Worm (Caenorhabditis elegans): Measurements from ENCODE around the gene sec-3.

Gene sec-3

DNA sequence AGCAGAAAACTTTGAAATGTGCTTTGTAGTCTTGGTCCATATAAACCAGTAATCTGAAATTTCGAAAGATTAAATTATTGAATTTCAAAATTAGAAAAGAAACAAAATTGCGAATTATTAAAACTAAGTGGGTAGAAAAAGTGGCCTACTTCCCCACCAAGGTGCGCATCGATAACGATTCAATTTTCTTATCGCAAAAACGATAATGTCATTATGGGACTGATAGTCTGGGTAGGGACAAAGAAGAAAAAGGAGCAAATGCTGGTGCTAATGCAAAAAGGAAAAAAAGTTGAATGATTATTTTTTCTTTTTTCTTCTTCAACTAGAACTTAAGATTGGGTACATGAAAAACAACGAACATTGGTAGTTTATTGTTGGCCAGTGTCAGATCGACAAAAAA lies 10.9 kb upstream of the sec-3 start, which contains the start of gene gpcp-1:
Gene gpcp-1 (minus strand): TSS at position 53 of the 400 bp plus-strand sequence.
- no peak for TF ChIP-seq tab-1 (GFP tag; IDR thresholded peaks at IDR 0.05)
- TF ChIP-seq cog-1 (tag; optimal IDR thresholded peaks at IDR 0.05), result no peak
- TF ChIP-seq flt-1 (GFP tag; IDR thresholded peaks at IDR 0.05), result no peak
- no peak for TF ChIP-seq ztf-23 (GFP tag; IDR thresholded peaks at IDR 0.05)
- no peak for TF ChIP-seq med-1 (GFP tag; optimal IDR thresholded peaks at IDR 0.05; ENCODE audit: insufficient read depth)
- no peak for TF ChIP-seq T22C8.4 (GFP tag; IDR thresholded peaks at IDR 0.05)
- no peak for TF ChIP-seq klf-2 (GFP tag; conservative IDR thresholded peaks at IDR 0.05)

- no peak for TF ChIP-seq ztf-23 (GFP tag; IDR thresholded peaks at IDR 0.05)
- TF ChIP-seq klf-2 (GFP tag; conservative IDR thresholded peaks at IDR 0.05), result no peak
- no peak for TF ChIP-seq T22C8.4 (GFP tag; IDR thresholded peaks at IDR 0.05)
Measured at ce11 chrX:3108603-3109002, 9.0 kb upstream of the sec-3 start.

ce11 chrX:3106137-3106536 lies 6.5 kb upstream of the sec-3 start, which contains the start of gene K10B3.5:
TSS of gene K10B3.5 (minus strand) at chrX:3106479.
- no peak for TF ChIP-seq cog-1 (tag; optimal IDR thresholded peaks at IDR 0.05)
- TF ChIP-seq ztf-23 (GFP tag; IDR thresholded peaks at IDR 0.05), result no peak
- no peak for TF ChIP-seq klf-2 (GFP tag; conservative IDR thresholded peaks at IDR 0.05)
- TF ChIP-seq tab-1 (GFP tag; IDR thresholded peaks at IDR 0.05), result no peak
- TF ChIP-seq flt-1 (GFP tag; IDR thresholded peaks at IDR 0.05), result 0 out of 2 replicates have a peak, but pooled peaks have one; percentile 25
- no peak for TF ChIP-seq med-1 (GFP tag; optimal IDR thresholded peaks at IDR 0.05; ENCODE audit: insufficient read depth)
- TF ChIP-seq ref-1 (GFP tag; conservative IDR thresholded peaks at IDR 0.05), result no peak

ce11 chrX:3102817-3103216 lies 3.2 kb upstream of the sec-3 start:
- TF ChIP-seq T22C8.4 (GFP tag; IDR thresholded peaks at IDR 0.05) (peak; percentile 77), med-1 (GFP tag; optimal IDR thresholded peaks at IDR 0.05; ENCODE audit: insufficient read depth) (no peak), flt-1 (GFP tag; IDR thresholded peaks at IDR 0.05) (peak; percentile 61; the same call in 1 of the 2 replicates), ztf-29 (GFP tag; IDR thresholded peaks at IDR 0.05) (no peak), ztf-23 (GFP tag; IDR thresholded peaks at IDR 0.05) (peak; percentile 40; the same call in 1 of the 2 replicates), cog-1 (tag; optimal IDR thresholded peaks at IDR 0.05) (no peak), ref-1 (GFP tag; conservative IDR thresholded peaks at IDR 0.05) (no peak), tab-1 (GFP tag; IDR thresholded peaks at IDR 0.05) (no peak), klf-2 (GFP tag; conservative IDR thresholded peaks at IDR 0.05) (no peak)

DNA sequence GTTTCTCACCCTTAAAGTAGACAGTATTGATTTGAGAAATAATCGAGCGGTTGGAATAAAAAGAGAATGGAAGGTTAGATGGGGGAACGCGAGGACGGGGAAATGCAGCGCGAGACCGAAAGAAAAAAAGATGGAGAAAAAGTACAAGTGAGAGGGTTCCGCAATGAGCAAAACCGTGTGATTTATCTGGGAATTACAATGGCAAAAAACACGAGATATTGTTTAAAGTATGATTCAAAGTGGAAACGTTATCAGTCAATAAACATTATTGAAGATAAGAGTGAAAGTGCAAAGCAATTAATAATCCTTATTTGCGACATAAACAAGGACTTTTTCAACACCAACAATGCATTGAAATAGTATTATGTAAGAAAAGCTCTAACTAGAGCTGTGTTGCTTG lies 2.5 kb upstream of the sec-3 start, which contains the start of gene ztf-13:
Gene ztf-13 (minus strand): TSS at position 11 of the 400 bp plus-strand sequence.
- TF ChIP-seq ztf-29 (GFP tag; IDR thresholded peaks at IDR 0.05), result no peak
- no peak for TF ChIP-seq T22C8.4 (GFP tag; IDR thresholded peaks at IDR 0.05)
- TF ChIP-seq med-1 (GFP tag; optimal IDR thresholded peaks at IDR 0.05; ENCODE audit: insufficient read depth), result no peak
- no peak for TF ChIP-seq ref-1 (GFP tag; conservative IDR thresholded peaks at IDR 0.05)
- TF ChIP-seq cog-1 (tag; optimal IDR thresholded peaks at IDR 0.05), result no peak
- TF ChIP-seq tab-1 (GFP tag; IDR thresholded peaks at IDR 0.05), result no peak
- TF ChIP-seq ztf-23 (GFP tag; IDR thresholded peaks at IDR 0.05), result no peak

ce11 chrX:3101562-3101961 lies 1.9 kb upstream of the sec-3 start:
- no peak for TF ChIP-seq ztf-23 (GFP tag; IDR thresholded peaks at IDR 0.05)

DNA sequence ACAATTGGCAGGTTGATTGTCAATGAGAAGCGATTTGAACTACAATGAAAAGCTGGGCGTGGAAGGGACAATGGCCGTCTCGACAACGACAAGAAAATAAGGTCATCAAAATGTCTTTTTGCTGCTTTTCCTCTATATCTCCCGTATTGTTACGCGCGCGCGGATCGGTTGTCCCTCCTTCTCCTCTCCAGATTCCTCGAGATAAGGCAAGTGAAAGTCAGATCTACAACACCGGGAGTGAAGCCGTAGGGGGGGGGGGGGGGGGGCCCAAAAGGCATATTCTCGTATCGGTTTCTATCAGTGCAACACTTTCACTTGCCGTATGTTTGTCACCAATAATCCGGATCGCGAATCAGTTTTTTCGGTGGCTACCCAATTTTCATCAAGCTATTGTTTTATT lies 5.3 kb downstream of the sec-3 start, which contains the start of gene wrt-2:
Gene wrt-2 (minus strand): TSS at position 46 of the 400 bp plus-strand sequence.
- TF ChIP-seq T22C8.4 (GFP tag; IDR thresholded peaks at IDR 0.05), result no peak
- no peak for TF ChIP-seq ztf-23 (GFP tag; IDR thresholded peaks at IDR 0.05)

DNA sequence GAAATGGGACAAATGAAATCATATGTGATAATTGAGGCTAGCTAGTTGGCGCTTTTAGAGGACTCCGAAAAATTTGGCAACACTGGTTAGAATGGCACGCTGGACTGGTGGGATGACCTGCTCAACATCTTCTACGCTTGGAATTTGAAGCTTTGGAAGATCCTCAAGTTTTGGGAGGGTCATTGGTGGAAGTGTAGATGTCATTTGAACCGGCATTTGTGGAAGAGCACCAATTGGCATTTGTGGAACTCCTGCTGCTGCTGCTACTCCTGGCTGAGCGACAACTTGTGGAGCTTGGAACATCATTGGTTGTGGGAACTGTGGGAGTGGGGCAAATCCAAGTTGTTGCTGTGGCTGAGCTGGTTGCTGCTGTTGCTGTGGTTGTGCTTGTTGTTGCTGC lies 7.2 kb downstream of the sec-3 start:
- TF ChIP-seq klf-2 (GFP tag; conservative IDR thresholded peaks at IDR 0.05) (no peak), cog-1 (tag; optimal IDR thresholded peaks at IDR 0.05) (no peak), T22C8.4 (GFP tag; IDR thresholded peaks at IDR 0.05) (no peak), ztf-23 (GFP tag; IDR thresholded peaks at IDR 0.05) (no peak), tab-1 (GFP tag; IDR thresholded peaks at IDR 0.05) (no peak), flt-1 (GFP tag; IDR thresholded peaks at IDR 0.05) (no peak), med-1 (GFP tag; optimal IDR thresholded peaks at IDR 0.05; ENCODE audit: insufficient read depth) (no peak), ref-1 (GFP tag; conservative IDR thresholded peaks at IDR 0.05) (no peak), ztf-29 (GFP tag; IDR thresholded peaks at IDR 0.05) (no peak)

- no peak for TF ChIP-seq tab-1 (GFP tag; IDR thresholded peaks at IDR 0.05)
- no peak for TF ChIP-seq ref-1 (GFP tag; conservative IDR thresholded peaks at IDR 0.05)
- TF ChIP-seq ztf-29 (GFP tag; IDR thresholded peaks at IDR 0.05), result no peak
- no peak for TF ChIP-seq klf-2 (GFP tag; conservative IDR thresholded peaks at IDR 0.05)
- no peak for TF ChIP-seq flt-1 (GFP tag; IDR thresholded peaks at IDR 0.05)
- no peak for TF ChIP-seq med-1 (GFP tag; optimal IDR thresholded peaks at IDR 0.05; ENCODE audit: insufficient read depth)
- no peak for TF ChIP-seq T22C8.4 (GFP tag; IDR thresholded peaks at IDR 0.05)
- no peak for TF ChIP-seq cog-1 (tag; optimal IDR thresholded peaks at IDR 0.05)
- TF ChIP-seq ztf-23 (GFP tag; IDR thresholded peaks at IDR 0.05), result no peak
Measured at ce11 chrX:3091119-3091746, 8.4 kb downstream of the sec-3 start.

DNA sequence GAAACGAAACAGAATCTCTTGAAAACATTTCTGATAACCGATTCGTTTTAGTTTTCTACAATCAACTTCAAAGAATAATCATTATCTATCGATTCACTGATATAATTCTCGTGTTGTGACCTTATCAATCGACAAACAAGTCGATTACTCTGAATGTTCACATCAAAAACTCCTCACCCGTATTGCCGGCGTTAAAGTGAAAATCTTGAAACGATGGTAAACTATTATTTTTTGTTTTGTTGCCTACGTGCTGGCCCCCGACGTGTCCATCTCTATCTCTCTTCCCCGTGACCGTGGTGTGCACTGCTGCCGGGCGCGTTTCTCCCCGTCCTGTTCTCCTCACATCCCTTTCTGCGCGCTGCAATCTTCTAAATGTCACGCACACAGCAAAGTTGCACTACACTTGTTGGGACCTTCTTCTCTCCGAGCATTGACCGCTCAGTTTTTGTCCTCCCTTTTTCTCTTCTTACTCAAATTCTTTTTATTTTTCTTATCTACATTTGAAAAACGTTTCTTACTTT lies 9.7 kb downstream of the sec-3 start:
- no peak for TF ChIP-seq ztf-29 (GFP tag; IDR thresholded peaks at IDR 0.05)
- TF ChIP-seq med-1 (GFP tag; optimal IDR thresholded peaks at IDR 0.05; ENCODE audit: insufficient read depth), result no peak
- TF ChIP-seq tab-1 (GFP tag; IDR thresholded peaks at IDR 0.05), result no peak
- no peak for TF ChIP-seq ztf-23 (GFP tag; IDR thresholded peaks at IDR 0.05)
